Comparison of ENCODE assay signal across 4 worm cellular contexts in genomic region chrX:2549322-2549721, ce11.
A peak's percentile ranks its signal among the peaks of the same experiment; 100 is the strongest.
TF ChIP-seq lines count a peak whose summit lies in the region.

No protein-coding gene starts in this region.

TF ChIP-seq in whole organism, L2 larva, 48 proteins besides CTCF, POLR2A, EP300 and RAD21 (continued from another document):
- no peak for TF ChIP-seq elt-1 (tag; optimal IDR thresholded peaks at IDR 0.05; lab: Kevin White, UChicago)
- TF ChIP-seq ztf-1 (GFP tag; conservative IDR thresholded peaks at IDR 0.05; lab: Robert Waterston, UW): no peak
- TF ChIP-seq gmeb-1 (tag; optimal IDR thresholded peaks at IDR 0.05; lab: Kevin White, UChicago): peak; percentile 49
- TF ChIP-seq ceh-82 (tag; optimal IDR thresholded peaks at IDR 0.05; lab: Kevin White, UChicago): no peak
- TF ChIP-seq ZK546.5 (tag; optimal IDR thresholded peaks at IDR 0.05; lab: Kevin White, UChicago): no peak
- no peak for TF ChIP-seq nhr-237 (tag; optimal IDR thresholded peaks at IDR 0.05; lab: Kevin White, UChicago)
- no peak for TF ChIP-seq ztf-4 (tag; optimal IDR thresholded peaks at IDR 0.05; lab: Kevin White, UChicago)
- TF ChIP-seq nhr-77 (tag; optimal IDR thresholded peaks at IDR 0.05; lab: Kevin White, UChicago): no peak
- peak; percentile 66 for TF ChIP-seq sma-9 (GFP tag; optimal IDR thresholded peaks at IDR 0.05; lab: Kevin White, UChicago)
- no peak for TF ChIP-seq sma-9 (tag; optimal IDR thresholded peaks at IDR 0.05; lab: Kevin White, UChicago)
- TF ChIP-seq nhr-11 (tag; optimal IDR thresholded peaks at IDR 0.05; lab: Kevin White, UChicago): no peak
- TF ChIP-seq F13H6.1 (tag; optimal IDR thresholded peaks at IDR 0.05; lab: Kevin White, UChicago): peak; percentile 74
- no peak for TF ChIP-seq blmp-1 (tag; optimal IDR thresholded peaks at IDR 0.05; lab: Kevin White, UChicago; ENCODE audit: insufficient read depth)
- TF ChIP-seq zag-1 (tag; optimal IDR thresholded peaks at IDR 0.05; lab: Kevin White, UChicago): peak; percentile 18
- TF ChIP-seq nhr-12 (tag; optimal IDR thresholded peaks at IDR 0.05; lab: Kevin White, UChicago): no peak
- no peak for TF ChIP-seq nhr-6 (tag; optimal IDR thresholded peaks at IDR 0.05; lab: Kevin White, UChicago)
- TF ChIP-seq ceh-16 (tag; optimal IDR thresholded peaks at IDR 0.05; lab: Kevin White, UChicago): no peak
- TF ChIP-seq egl-27 (tag; optimal IDR thresholded peaks at IDR 0.05; lab: Kevin White, UChicago): no peak
- no peak for TF ChIP-seq mab-5 (tag; optimal IDR thresholded peaks at IDR 0.05; lab: Kevin White, UChicago)
- TF ChIP-seq nhr-10 (tag; optimal IDR thresholded peaks at IDR 0.05; lab: Kevin White, UChicago): no peak
- TF ChIP-seq snpc-4 (tag; optimal IDR thresholded peaks at IDR 0.05; lab: Kevin White, UChicago): peak; percentile 3
- no peak for TF ChIP-seq dmd-4 (tag; optimal IDR thresholded peaks at IDR 0.05; lab: Kevin White, UChicago)
- no peak for TF ChIP-seq Y55F3AM.14 (GFP tag; optimal IDR thresholded peaks at IDR 0.05; lab: Kevin White, UChicago)
- peak; percentile 13 for TF ChIP-seq sem-4 (tag; optimal IDR thresholded peaks at IDR 0.05; lab: Kevin White, UChicago)
- TF ChIP-seq lin-39 (tag; optimal IDR thresholded peaks at IDR 0.05; lab: Kevin White, UChicago): no peak

TF ChIP-seq in whole organism, L4 larva, 104 proteins besides CTCF, POLR2A, EP300 and RAD21 (continued from another document and continues in another):
- TF ChIP-seq ZK337.2 (GFP tag; IDR thresholded peaks at IDR 0.05; lab: Robert Waterston, UW): peak; percentile 51; the same call in 1 of the 2 replicates
- TF ChIP-seq lir-3 (tag; optimal IDR thresholded peaks at IDR 0.05; lab: Kevin White, UChicago): peak; percentile 74
- TF ChIP-seq hlh-30 (tag; optimal IDR thresholded peaks at IDR 0.05; lab: Kevin White, UChicago; ENCODE audit: insufficient read depth): peak; percentile 75
- TF ChIP-seq nhr-77 (tag; optimal IDR thresholded peaks at IDR 0.05; lab: Kevin White, UChicago): peak; percentile 60
- peak; percentile 69 for TF ChIP-seq lin-38 (GFP tag; IDR thresholded peaks at IDR 0.05; lab: Robert Waterston, UW)
- no peak for TF ChIP-seq nhr-10 (tag; optimal IDR thresholded peaks at IDR 0.05; lab: Kevin White, UChicago)
- TF ChIP-seq D1046.2 (GFP tag; IDR thresholded peaks at IDR 0.05; lab: Robert Waterston, UW): no peak
- TF ChIP-seq daf-8 (GFP tag; IDR thresholded peaks at IDR 0.05; lab: Robert Waterston, UW): no peak
- TF ChIP-seq daf-19 (GFP tag; conservative IDR thresholded peaks at IDR 0.05; lab: Robert Waterston, UW): peak; percentile 79
- TF ChIP-seq nhr-41 (GFP tag; IDR thresholded peaks at IDR 0.05; lab: Robert Waterston, UW): peak; percentile 88
- no peak for TF ChIP-seq ceh-28 (tag; optimal IDR thresholded peaks at IDR 0.05; lab: Kevin White, UChicago)
- no peak for TF ChIP-seq lin-39 (tag; optimal IDR thresholded peaks at IDR 0.05; lab: Kevin White, UChicago)
- TF ChIP-seq arid-1 (GFP tag; conservative IDR thresholded peaks at IDR 0.05; lab: Robert Waterston, UW): peak; percentile 73
- no peak for TF ChIP-seq mxl-3 (GFP tag; optimal IDR thresholded peaks at IDR 0.05; lab: Kevin White, UChicago)
- TF ChIP-seq dmd-6 (GFP tag; IDR thresholded peaks at IDR 0.05; lab: Robert Waterston, UW): peak; percentile 74
- TF ChIP-seq jun-1 (tag; optimal IDR thresholded peaks at IDR 0.05; lab: Kevin White, UChicago): peak; percentile 58
- TF ChIP-seq daf-12 (tag; optimal IDR thresholded peaks at IDR 0.05; lab: Kevin White, UChicago): no peak
- TF ChIP-seq php-3 (GFP tag; IDR thresholded peaks at IDR 0.05; lab: Robert Waterston, UW): peak; percentile 18; the same call in 1 of the 2 replicates
- peak; percentile 49 for TF ChIP-seq fkh-10 (GFP tag; optimal IDR thresholded peaks at IDR 0.05; lab: Kevin White, UChicago)
- TF ChIP-seq dve-1 (tag; optimal IDR thresholded peaks at IDR 0.05; lab: Kevin White, UChicago; ENCODE audit: insufficient read depth): peak; percentile 69
- TF ChIP-seq nhr-6 (tag; optimal IDR thresholded peaks at IDR 0.05; lab: Kevin White, UChicago): peak; percentile 64
- no peak for TF ChIP-seq ztf-11 (tag; optimal IDR thresholded peaks at IDR 0.05; lab: Kevin White, UChicago)
- TF ChIP-seq ztf-7 (tag; optimal IDR thresholded peaks at IDR 0.05; lab: Kevin White, UChicago): peak; percentile 33
- TF ChIP-seq ama-1 (optimal IDR thresholded peaks at IDR 0.05; lab: Kevin White, UChicago): no peak
- TF ChIP-seq dpl-1 (GFP tag; optimal IDR thresholded peaks at IDR 0.05; lab: Kevin White, UChicago): peak; percentile 6
- TF ChIP-seq attf-4 (tag; optimal IDR thresholded peaks at IDR 0.05; lab: Kevin White, UChicago): no peak
- TF ChIP-seq unc-62 (GFP tag; optimal IDR thresholded peaks at IDR 0.05 in 1 of 2; lab: Kevin White, UChicago): peak in 1 of 2 experiments; percentile 85
- no peak for TF ChIP-seq unc-62 (tag; optimal IDR thresholded peaks at IDR 0.05; lab: Kevin White, UChicago)
- no peak for TF ChIP-seq cey-2 (tag; optimal IDR thresholded peaks at IDR 0.05; lab: Kevin White, UChicago; ENCODE audit: borderline replicate concordance, insufficient read depth)
- peak; percentile 46; the same call in 1 of the 2 replicates for TF ChIP-seq Y105C5A.15 (GFP tag; IDR thresholded peaks at IDR 0.05; lab: Robert Waterston, UW)
- TF ChIP-seq lin-15B (tag; optimal IDR thresholded peaks at IDR 0.05; lab: Kevin White, UChicago): no peak
- peak; percentile 75 for TF ChIP-seq gei-8 (GFP tag; optimal IDR thresholded peaks at IDR 0.05; lab: Kevin White, UChicago)
- peak; percentile 84; the same call in 1 of the 2 replicates for TF ChIP-seq F44E2.7 (GFP tag; IDR thresholded peaks at IDR 0.05; lab: Robert Waterston, UW)
- TF ChIP-seq nhr-25 (tag; optimal IDR thresholded peaks at IDR 0.05; lab: Kevin White, UChicago; ENCODE audit: borderline replicate concordance, insufficient read depth): no peak
- no peak for TF ChIP-seq nhr-76 (tag; optimal IDR thresholded peaks at IDR 0.05; lab: Kevin White, UChicago)

TF ChIP-seq in whole organism, late embryonic, 69 proteins besides CTCF, POLR2A, EP300 and RAD21 (continued from another document and continues in another):
- peak; percentile 84 for TF ChIP-seq rnt-1 (tag; optimal IDR thresholded peaks at IDR 0.05; lab: Kevin White, UChicago)
- TF ChIP-seq unc-86 (tag; optimal IDR thresholded peaks at IDR 0.05; lab: Kevin White, UChicago): peak; percentile 70
- peak; percentile 79 for TF ChIP-seq tbx-2 (tag; optimal IDR thresholded peaks at IDR 0.05; lab: Kevin White, UChicago)
- TF ChIP-seq sox-2 (GFP tag; IDR thresholded peaks at IDR 0.05; lab: Robert Waterston, UW): peak; percentile 68
- TF ChIP-seq Y22D7AL.16 (tag; optimal IDR thresholded peaks at IDR 0.05; lab: Kevin White, UChicago): peak; percentile 75
- TF ChIP-seq fkh-6 (tag; optimal IDR thresholded peaks at IDR 0.05; lab: Kevin White, UChicago): peak; percentile 74
- peak; percentile 86 for TF ChIP-seq che-1 (tag; optimal IDR thresholded peaks at IDR 0.05; lab: Kevin White, UChicago)
- peak; percentile 88 for TF ChIP-seq ceh-14 (tag; optimal IDR thresholded peaks at IDR 0.05; lab: Kevin White, UChicago)
- peak; percentile 51 for TF ChIP-seq ahr-1 (tag; optimal IDR thresholded peaks at IDR 0.05; lab: Kevin White, UChicago)
- peak; percentile 57 for TF ChIP-seq pqm-1 (tag; optimal IDR thresholded peaks at IDR 0.05; lab: Kevin White, UChicago)
- peak; percentile 73 for TF ChIP-seq ceh-45 (GFP tag; IDR thresholded peaks at IDR 0.05; lab: Robert Waterston, UW)
- peak; percentile 81 for TF ChIP-seq K02D7.2 (tag; optimal IDR thresholded peaks at IDR 0.05; lab: Kevin White, UChicago)
- TF ChIP-seq hlh-6 (tag; optimal IDR thresholded peaks at IDR 0.05; lab: Kevin White, UChicago): peak; percentile 87
- peak; percentile 47 for TF ChIP-seq npax-4 (tag; optimal IDR thresholded peaks at IDR 0.05; lab: Kevin White, UChicago)
- peak; percentile 82 for TF ChIP-seq ztf-16 (tag; optimal IDR thresholded peaks at IDR 0.05; lab: Kevin White, UChicago)
- TF ChIP-seq ceh-31 (tag; optimal IDR thresholded peaks at IDR 0.05; lab: Kevin White, UChicago): peak; percentile 62
- TF ChIP-seq nhr-11 (tag; optimal IDR thresholded peaks at IDR 0.05; lab: Kevin White, UChicago): no peak
- TF ChIP-seq madf-2 (tag; optimal IDR thresholded peaks at IDR 0.05; lab: Kevin White, UChicago): peak; percentile 85
- TF ChIP-seq F13H6.1 (tag; optimal IDR thresholded peaks at IDR 0.05; lab: Kevin White, UChicago): peak; percentile 54
- peak; percentile 54 for TF ChIP-seq zip-5 (tag; optimal IDR thresholded peaks at IDR 0.05; lab: Kevin White, UChicago)
- peak; percentile 44 for TF ChIP-seq ceh-48 (tag; optimal IDR thresholded peaks at IDR 0.05; lab: Kevin White, UChicago)
- peak; percentile 53 for TF ChIP-seq unc-42 (tag; optimal IDR thresholded peaks at IDR 0.05; lab: Kevin White, UChicago)
- peak; percentile 85 for TF ChIP-seq pat-9 (tag; optimal IDR thresholded peaks at IDR 0.05; lab: Kevin White, UChicago)
- TF ChIP-seq ceh-9 (tag; optimal IDR thresholded peaks at IDR 0.05; lab: Kevin White, UChicago): peak; percentile 64
- TF ChIP-seq ceh-6 (GFP tag; optimal IDR thresholded peaks at IDR 0.05; lab: Kevin White, UChicago): peak; percentile 88
- peak; percentile 85 for TF ChIP-seq ceh-19 (GFP tag; optimal IDR thresholded peaks at IDR 0.05; lab: Kevin White, UChicago)
- peak; percentile 41 for TF ChIP-seq fkh-10 (GFP tag; optimal IDR thresholded peaks at IDR 0.05; lab: Kevin White, UChicago)
- TF ChIP-seq sox-4 (tag; optimal IDR thresholded peaks at IDR 0.05; lab: Kevin White, UChicago): peak; percentile 69
- peak; percentile 91 for TF ChIP-seq elt-2 (tag; optimal IDR thresholded peaks at IDR 0.05; lab: Kevin White, UChicago)
- TF ChIP-seq lin-11 (tag; optimal IDR thresholded peaks at IDR 0.05; lab: Kevin White, UChicago): peak; percentile 83
- peak; percentile 40 for TF ChIP-seq nfya-1 (tag; optimal IDR thresholded peaks at IDR 0.05; lab: Kevin White, UChicago)
- no peak for TF ChIP-seq ama-1 (optimal IDR thresholded peaks at IDR 0.05; lab: Kevin White, UChicago)
- peak; percentile 75 for TF ChIP-seq elt-4 (tag; optimal IDR thresholded peaks at IDR 0.05; lab: Kevin White, UChicago)
- no peak for TF ChIP-seq pax-1 (tag; optimal IDR thresholded peaks at IDR 0.05; lab: Kevin White, UChicago)
- TF ChIP-seq ref-2 (tag; optimal IDR thresholded peaks at IDR 0.05; lab: Kevin White, UChicago): peak; percentile 82
- TF ChIP-seq pha-4 (tag; optimal IDR thresholded peaks at IDR 0.05; lab: Kevin White, UChicago): no peak
- TF ChIP-seq syd-9 (tag; optimal IDR thresholded peaks at IDR 0.05; lab: Kevin White, UChicago): peak; percentile 81
- no peak for TF ChIP-seq ceh-22 (tag; optimal IDR thresholded peaks at IDR 0.05; lab: Kevin White, UChicago)
- peak; percentile 82 for TF ChIP-seq unc-3 (GFP tag; conservative IDR thresholded peaks at IDR 0.05; lab: Robert Waterston, UW)
- TF ChIP-seq unc-3 (tag; optimal IDR thresholded peaks at IDR 0.05; lab: Kevin White, UChicago): peak; percentile 64
- peak; percentile 88 for TF ChIP-seq pha-2 (tag; optimal IDR thresholded peaks at IDR 0.05; lab: Kevin White, UChicago)

TF ChIP-seq in whole organism, mixed stage, embryonic, 35 proteins besides CTCF, POLR2A, EP300 and RAD21 (continued from another document):
- TF ChIP-seq zip-8 (tag; optimal IDR thresholded peaks at IDR 0.05; lab: Kevin White, UChicago) (no peak), mls-2 (tag; optimal IDR thresholded peaks at IDR 0.05; lab: Kevin White, UChicago) (peak; percentile 94), nhr-237 (tag; optimal IDR thresholded peaks at IDR 0.05; lab: Kevin White, UChicago) (peak; percentile 41), hlh-1 (tag; optimal IDR thresholded peaks at IDR 0.05; lab: Kevin White, UChicago) (peak; percentile 69), lin-13 (tag; optimal IDR thresholded peaks at IDR 0.05; lab: Kevin White, UChicago) (peak; percentile 16)
